Fruit fly (Drosophila melanogaster) whole organism, pupa: ENCODE results near the gene CG12289.

Experiments used
- CG14655 ChIP-seq: fragments of 200-800 bp; sonication (Bioruptor generic); optimal IDR thresholded peaks from 3 replicates; lab custom pipeline; 2017; ENCODE audit warnings: mild to moderate bottlenecking, missing biosample characterization, missing genetic modification reagents, missing genetic modification characterization
- CG17806 ChIP-seq: fragments of 200-800 bp; sonication (Bioruptor generic); optimal IDR thresholded peaks from 2 replicates; lab custom pipeline; 2018; ENCODE audit warnings: missing biosample characterization, mild to moderate bottlenecking, missing genetic modification characterization, moderate library complexity
- CG34367 ChIP-seq: fragments of 200-800 bp; sonication (Bioruptor generic); optimal IDR thresholded peaks from 2 replicates; lab custom pipeline; 2018; ENCODE audit warnings: missing biosample characterization, mild to moderate bottlenecking, missing genetic modification characterization
- CG9948 ChIP-seq: fragments of 200-800 bp; sonication (Bioruptor generic); optimal IDR thresholded peaks from 2 replicates; lab custom pipeline; 2018; ENCODE audit warnings: missing biosample characterization, mild to moderate bottlenecking, missing genetic modification characterization, moderate library complexity
- Pif1A ChIP-seq: fragments of 200-800 bp; sonication (Bioruptor generic); optimal IDR thresholded peaks from 3 replicates; lab custom pipeline; 2016; ENCODE audit warnings: missing biosample characterization, missing genetic modification characterization
- Pif1B ChIP-seq: fragments of 200-800 bp; sonication (Bioruptor generic); optimal IDR thresholded peaks from 3 replicates; lab custom pipeline; 2016; ENCODE audit warnings: missing biosample characterization, missing genetic modification characterization
- Snoo ChIP-seq: fragments of 200-800 bp; sonication (Bioruptor generic); optimal IDR thresholded peaks from 3 replicates; lab custom pipeline; 2017; ENCODE audit warnings: missing biosample characterization, mild to moderate bottlenecking, missing genetic modification characterization, inconsistent platforms

- TF ChIP-seq Snoo (tag; lab: Kevin White, UChicago): no peak
- no peak for TF ChIP-seq CG17806 (tag; lab: Kevin White, UChicago)
- no peak for TF ChIP-seq CG9948
- TF ChIP-seq Pif1B (GFP tag; lab: Kevin White, UChicago): peak; percentile 14
- peak; percentile 4 for TF ChIP-seq Pif1A
- TF ChIP-seq CG34367 (tag; lab: Kevin White, UChicago): no peak
- no peak for TF ChIP-seq CG14655
Observed at dm6 chr3L:11428390-11428789, 29.9 kb downstream of the CG12289 start.
